Fruit fly (Drosophila melanogaster) whole organism, wandering third instar larva: ENCODE results near the gene Cubn.

Source experiments
- Abd-B ChIP-seq: fragments of >200 bp; optimal IDR thresholded peaks from 2 replicates; lab custom pipeline; 2017; ENCODE audit warnings: missing biosample characterization, missing genetic modification characterization
- CG32264 ChIP-seq: fragments of 200-800 bp; sonication (Bioruptor generic); optimal IDR thresholded peaks from 2 replicates; lab custom pipeline; 2016; ENCODE audit warnings: missing biosample characterization, missing genetic modification characterization
- CG9705 ChIP-seq: fragments of 200-800 bp; sonication (Bioruptor generic); optimal IDR thresholded peaks from 2 replicates; lab custom pipeline; 2018; ENCODE audit warnings: missing biosample characterization, mild to moderate bottlenecking, missing genetic modification characterization
- CrebA ChIP-seq: fragments of 200-800 bp; sonication (Bioruptor generic); optimal IDR thresholded peaks from 2 replicates; lab custom pipeline; 2016; ENCODE audit warnings: missing biosample characterization, mild to moderate bottlenecking, missing genetic modification characterization, borderline replicate concordance
- Dfd ChIP-seq: fragments of >200 bp; optimal IDR thresholded peaks from 2 replicates; lab custom pipeline; 2017; ENCODE audit warnings: missing biosample characterization, missing genetic modification characterization
- Dif ChIP-seq: fragments of 200-275, 200-300 bp; sonication (Bioruptor generic); optimal IDR thresholded peaks from 2 replicates; lab custom pipeline; 2018; ENCODE audit warnings: missing biosample characterization, missing genetic modification characterization; ENCODE audit not compliant: partially characterized antibody
- GATAd ChIP-seq: sonication (Bioruptor generic); optimal IDR thresholded peaks from 2 replicates; lab custom pipeline; 2016; ENCODE audit warnings: missing biosample characterization, missing genetic modification characterization
- HLH106 ChIP-seq: fragments of 200-800 bp; optimal IDR thresholded peaks from 3 replicates; lab custom pipeline; 2019; ENCODE audit warnings: missing biosample characterization, mild to moderate bottlenecking, missing genetic modification characterization, moderate library complexity
- Hnf4 ChIP-seq: fragments of 200-800 bp; sonication (Bioruptor generic); optimal IDR thresholded peaks from 2 replicates; lab custom pipeline; 2016; ENCODE audit warnings: missing biosample characterization, mild to moderate bottlenecking, missing genetic modification characterization
- Hr78 ChIP-seq: fragments of >200 bp; optimal IDR thresholded peaks from 2 replicates; lab custom pipeline; 2017; ENCODE audit warnings: missing biosample characterization, missing genetic modification characterization
- Hr83 ChIP-seq: fragments of 200-300 bp; sonication (Bioruptor generic); optimal IDR thresholded peaks from 2 replicates; lab custom pipeline; 2016; ENCODE audit warnings: missing biosample characterization, mild to moderate bottlenecking, missing genetic modification characterization, moderate library complexity; ENCODE audit not compliant: poor library complexity, severe bottlenecking
- Jra ChIP-seq: sonication (Bioruptor generic); optimal IDR thresholded peaks from 2 replicates; lab custom pipeline; 2016; ENCODE audit warnings: missing biosample characterization, missing genetic modification characterization
- Mio ChIP-seq: sonication (Bioruptor generic); optimal IDR thresholded peaks from 2 replicates; lab custom pipeline; 2016; ENCODE audit warnings: missing biosample characterization, missing genetic modification characterization
- Myc ChIP-seq: fragments of >200 bp; optimal IDR thresholded peaks from 2 replicates; lab custom pipeline; 2017
- N ChIP-seq: fragments of >200 bp; optimal IDR thresholded peaks from 2 replicates; lab custom pipeline; 2018; ENCODE audit warnings: missing biosample characterization, missing external identifiers, missing genetic modification characterization
- OdsH ChIP-seq: fragments of 200-800 bp; sonication (Bioruptor generic); optimal IDR thresholded peaks from 2 replicates; lab custom pipeline; 2016; ENCODE audit warnings: missing biosample characterization, mild to moderate bottlenecking, missing genetic modification characterization
- Rel ChIP-seq, 2 experiments: fragments of 200-800 bp; sonication (Bioruptor generic) in 1 of 2; optimal IDR thresholded peaks; 2 replicates in 1 of 2; 3 replicates in 1 of 2; lab custom pipeline; 2016 to 2019; ENCODE audit warnings: mild to moderate bottlenecking in 2 of 2, missing biosample characterization in 2 of 2, missing genetic modification characterization in 2 of 2, moderate library complexity in 1 of 2
- Sp1 ChIP-seq: fragments of 200-800 bp; sonication (Bioruptor generic); optimal IDR thresholded peaks from 3 replicates; lab custom pipeline; 2019; ENCODE audit warnings: missing biosample characterization, mild to moderate bottlenecking, missing genetic modification characterization, moderate library complexity
- Vsx2 ChIP-seq: fragments of 200-300, 225-300 bp; sonication (Bioruptor generic); optimal IDR thresholded peaks from 2 replicates; lab custom pipeline; 2018; ENCODE audit warnings: missing biosample characterization, missing genetic modification characterization; ENCODE audit not compliant: partially characterized antibody
- br ChIP-seq: fragments of 200-800 bp; sonication (Bioruptor generic); optimal IDR thresholded peaks from 2 replicates; lab custom pipeline; 2016; ENCODE audit warnings: missing biosample characterization, missing genetic modification characterization
- brk ChIP-seq: fragments of 200-800 bp; sonication (Bioruptor generic); optimal IDR thresholded peaks from 2 replicates; lab custom pipeline; 2016; ENCODE audit warnings: missing biosample characterization, mild to moderate bottlenecking, missing genetic modification characterization
- dl ChIP-seq, 2 experiments: fragments of 175-275, 200-275 bp in 1 of 2; fragments of 200-275 bp in 1 of 2; sonication (Bioruptor generic); optimal IDR thresholded peaks; lab custom pipeline; 2018; ENCODE audit warnings: mild to moderate bottlenecking in 2 of 2, missing biosample characterization in 2 of 2, missing genetic modification characterization in 2 of 2, moderate library complexity in 2 of 2; ENCODE audit not compliant: partially characterized antibody in 2 of 2, insufficient read depth in 1 of 2
- dmrt93B ChIP-seq: fragments of 200-800 bp; sonication (Bioruptor generic); optimal IDR thresholded peaks from 2 replicates; lab custom pipeline; 2018; ENCODE audit warnings: missing biosample characterization, mild to moderate bottlenecking, missing genetic modification characterization
- dsf ChIP-seq: sonication (Bioruptor generic); optimal IDR thresholded peaks from 2 replicates; lab custom pipeline; 2016; ENCODE audit warnings: missing biosample characterization, missing genetic modification characterization, borderline replicate concordance
- ey ChIP-seq: fragments of 200-800 bp; sonication (Bioruptor generic); optimal IDR thresholded peaks from 2 replicates; lab custom pipeline; 2016; ENCODE audit warnings: missing biosample characterization, missing genetic modification characterization
- foxo ChIP-seq, 2 experiments: fragments of 200-800 bp; sonication (Bioruptor generic); optimal IDR thresholded peaks; 2 replicates in 1 of 2; 3 replicates in 1 of 2; lab custom pipeline; 2016 to 2017; ENCODE audit warnings: missing biosample characterization in 2 of 2, missing genetic modification characterization in 2 of 2
- fru ChIP-seq: fragments of 200-800 bp; sonication (Bioruptor generic); optimal IDR thresholded peaks from 3 replicates; lab custom pipeline; 2016; ENCODE audit warnings: missing biosample characterization, mild to moderate bottlenecking, missing genetic modification characterization
- h ChIP-seq: fragments of 200-800 bp; sonication (Bioruptor generic); optimal IDR thresholded peaks from 3 replicates; lab custom pipeline; 2016; ENCODE audit warnings: missing biosample characterization, mild to moderate bottlenecking, missing genetic modification characterization
- jim ChIP-seq: fragments of 175-275, 200-325 bp; sonication (Bioruptor generic); optimal IDR thresholded peaks from 2 replicates; lab custom pipeline; 2016; ENCODE audit warnings: missing biosample characterization, mild to moderate bottlenecking, missing genetic modification characterization
- lola ChIP-seq: fragments of >200 bp; optimal IDR thresholded peaks from 2 replicates; lab custom pipeline; 2017; ENCODE audit warnings: missing biosample characterization, missing genetic modification characterization
- pan ChIP-seq: fragments of >200 bp; optimal IDR thresholded peaks from 2 replicates; lab custom pipeline; 2017
- psq ChIP-seq: fragments of 200-800 bp; sonication (Bioruptor generic); optimal IDR thresholded peaks from 3 replicates; lab custom pipeline; 2017; ENCODE audit warnings: missing biosample characterization, mild to moderate bottlenecking, missing genetic modification characterization, moderate library complexity
- rgr ChIP-seq: fragments of 200-800 bp; sonication (Bioruptor generic); optimal IDR thresholded peaks from 3 replicates; lab custom pipeline; 2016; ENCODE audit warnings: missing biosample characterization, mild to moderate bottlenecking, missing genetic modification characterization
- sage ChIP-seq: fragments of 200-800 bp; sonication (Bioruptor generic); optimal IDR thresholded peaks from 2 replicates; lab custom pipeline; 2016; ENCODE audit warnings: missing biosample characterization, mild to moderate bottlenecking, missing genetic modification characterization
- sv ChIP-seq: fragments of 200-800 bp; sonication (Bioruptor generic); optimal IDR thresholded peaks from 3 replicates; lab custom pipeline; 2016; ENCODE audit warnings: missing biosample characterization, missing genetic modification characterization
- tai ChIP-seq: sonication (Bioruptor generic); optimal IDR thresholded peaks from 2 replicates; lab custom pipeline; 2016; ENCODE audit warnings: missing biosample characterization, missing genetic modification characterization
- usp ChIP-seq: fragments of >200 bp; optimal IDR thresholded peaks from 2 replicates; lab custom pipeline; 2017; ENCODE audit warnings: missing biosample characterization, missing genetic modification characterization
- woc ChIP-seq: sonication (Bioruptor generic); optimal IDR thresholded peaks from 2 replicates; lab custom pipeline; 2016; ENCODE audit warnings: missing biosample characterization, mild to moderate bottlenecking, missing genetic modification characterization

Cubn gene

DNA sequence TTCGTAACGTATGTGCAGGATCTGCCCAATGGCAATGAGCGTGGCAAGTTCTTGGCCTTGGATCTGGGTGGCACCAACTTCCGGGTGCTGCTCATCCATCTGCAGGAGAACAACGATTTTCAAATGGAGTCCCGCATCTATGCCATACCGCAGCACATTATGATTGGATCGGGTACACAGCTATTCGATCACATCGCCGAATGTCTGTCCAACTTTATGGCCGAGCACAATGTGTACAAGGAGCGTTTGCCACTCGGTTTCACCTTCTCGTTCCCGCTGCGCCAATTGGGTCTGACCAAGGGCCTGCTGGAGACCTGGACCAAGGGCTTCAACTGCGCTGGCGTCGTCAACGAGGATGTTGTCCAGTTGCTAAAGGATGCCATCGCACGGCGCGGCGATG lies 15.5 kb upstream of the Cubn start:
- no peak for TF ChIP-seq psq (GFP tag; lab: Kevin White, UChicago)
- TF ChIP-seq usp (GFP tag; lab: Kevin White, UChicago), result no peak
- no peak for TF ChIP-seq Hr78
- TF ChIP-seq Sp1 (GFP tag; lab: Kevin White, UChicago), result no peak
- no peak for TF ChIP-seq Jra
- no peak for TF ChIP-seq tai (GFP tag; lab: Kevin White, UChicago)
- TF ChIP-seq br (GFP tag; lab: Kevin White, UChicago), result no peak
- TF ChIP-seq ey (GFP tag; lab: Kevin White, UChicago), result no peak
- no peak for TF ChIP-seq rgr (GFP tag; lab: Kevin White, UChicago)
- TF ChIP-seq dmrt93B (GFP tag; lab: Kevin White, UChicago), result no peak
- no peak for TF ChIP-seq GATAd (GFP tag; lab: Kevin White, UChicago)
- TF ChIP-seq pan, result no peak
- no peak for TF ChIP-seq Mio (GFP tag; lab: Kevin White, UChicago)
- no peak for TF ChIP-seq sage (GFP tag; lab: Kevin White, UChicago)
- TF ChIP-seq Hr83 (GFP tag; lab: Kevin White, UChicago), result no peak

DNA sequence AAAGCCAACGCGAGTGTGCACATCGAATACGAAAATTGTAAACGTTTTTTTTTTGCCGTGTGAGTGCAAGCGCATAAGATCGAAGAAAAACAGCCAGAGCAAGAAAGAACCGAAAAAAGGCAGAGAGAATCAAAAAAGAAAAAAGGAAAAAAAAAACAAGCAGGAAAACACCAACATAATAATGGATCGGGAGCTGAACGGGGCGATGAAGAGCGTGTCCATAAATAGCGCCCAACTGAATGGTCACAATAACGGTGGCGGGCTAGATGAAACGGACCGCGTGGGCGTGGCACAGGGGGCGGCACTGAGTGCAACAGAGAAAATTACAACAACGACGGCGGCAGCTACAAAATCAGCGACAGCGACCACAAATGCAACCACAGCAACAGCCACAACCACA lies 14.9 kb upstream of the Cubn start:
- no peak for TF ChIP-seq Sp1 (GFP tag; lab: Kevin White, UChicago)
- TF ChIP-seq lola (GFP tag; lab: Kevin White, UChicago), result no peak
- no peak for TF ChIP-seq HLH106 (tag; lab: Kevin White, UChicago)
- no peak for TF ChIP-seq ey (GFP tag; lab: Kevin White, UChicago)
- TF ChIP-seq Hr83 (GFP tag; lab: Kevin White, UChicago), result no peak
- TF ChIP-seq Hnf4 (GFP tag; lab: Kevin White, UChicago), result no peak
- TF ChIP-seq Jra, result no peak
- no peak for TF ChIP-seq dsf (GFP tag; lab: Kevin White, UChicago)
- no peak for TF ChIP-seq Mio (GFP tag; lab: Kevin White, UChicago)
- TF ChIP-seq jim (GFP tag; lab: Kevin White, UChicago), result no peak
- no peak for TF ChIP-seq Myc (lab: Kevin White, UChicago)
- TF ChIP-seq woc, result no peak
- no peak for TF ChIP-seq CrebA (GFP tag; lab: Kevin White, UChicago)
- TF ChIP-seq Dif (GFP tag; lab: Kevin White, UChicago), result no peak
- TF ChIP-seq tai (GFP tag; lab: Kevin White, UChicago), result no peak
- TF ChIP-seq Rel (GFP tag; optimal IDR thresholded peaks at IDR 0.05; lab: Kevin White, UChicago), result no peak
- TF ChIP-seq Rel (tag; optimal IDR thresholded peaks at IDR 0.05; lab: Kevin White, UChicago), result no peak
- TF ChIP-seq N, result no peak
- TF ChIP-seq Dfd (GFP tag; lab: Kevin White, UChicago), result no peak
- TF ChIP-seq brk (GFP tag; lab: Kevin White, UChicago), result no peak
- TF ChIP-seq CG9705 (GFP tag; lab: Kevin White, UChicago), result no peak
- TF ChIP-seq, all 38 proteins: peak for 0

DNA sequence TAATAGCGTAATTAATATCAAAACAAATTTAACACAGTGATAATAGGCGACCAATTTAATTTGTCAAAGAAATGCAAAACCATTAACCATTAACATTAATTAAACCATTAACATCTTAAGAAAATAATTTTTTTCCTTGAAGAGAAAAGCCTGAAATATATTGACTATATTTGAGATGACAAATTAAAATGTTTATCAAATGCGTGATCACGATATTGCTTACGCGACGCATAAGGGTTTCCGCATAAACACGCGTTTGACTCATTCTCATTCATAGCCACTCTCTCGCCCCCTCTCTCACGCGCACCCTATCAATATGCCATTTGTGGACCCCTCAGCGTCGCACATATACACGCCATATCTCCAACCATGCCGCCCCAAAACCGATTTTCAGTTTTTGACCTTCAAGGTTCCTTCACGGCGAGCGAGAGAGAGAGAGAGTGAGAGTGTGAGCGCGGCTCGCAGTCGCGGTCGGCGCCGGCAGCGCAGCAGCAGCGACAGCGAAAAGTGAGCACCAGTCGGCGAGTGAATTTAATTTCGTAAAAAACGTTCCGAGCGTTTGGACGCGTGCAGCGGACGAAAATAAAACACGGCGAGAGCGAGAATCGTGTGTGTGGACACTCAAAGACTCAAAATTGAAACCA lies 14.4 kb upstream of the Cubn start, which contains the start of gene Hex-A:
Hex-A (plus strand) TSS at position 317 of the 644 bp plus-strand sequence.
- TF ChIP-seq tai (GFP tag; lab: Kevin White, UChicago) (peak; percentile 85), rgr (GFP tag; lab: Kevin White, UChicago) (peak; percentile 96), foxo (GFP tag; optimal IDR thresholded peaks at IDR 0.05; lab: Kevin White, UChicago) (peak; percentile 76 to 97), sage (GFP tag; lab: Kevin White, UChicago) (peak; percentile 79), N (no peak), Jra (peak; percentile 96), Dfd (GFP tag; lab: Kevin White, UChicago) (peak; percentile 79), sv (GFP tag; lab: Kevin White, UChicago) (peak; percentile 92), CrebA (GFP tag; lab: Kevin White, UChicago) (peak; percentile 84), Sp1 (GFP tag; lab: Kevin White, UChicago) (peak; percentile 99), Mio (GFP tag; lab: Kevin White, UChicago) (peak; percentile 46), CG32264 (peak; percentile 81), Dif (GFP tag; lab: Kevin White, UChicago) (peak; percentile 89), dmrt93B (GFP tag; lab: Kevin White, UChicago) (peak; percentile 98), Vsx2 (GFP tag; lab: Kevin White, UChicago) (peak; percentile 55), usp (GFP tag; lab: Kevin White, UChicago) (no peak), dl (GFP tag; optimal IDR thresholded peaks at IDR 0.05; lab: Kevin White, UChicago; ENCODE audit: insufficient read depth in 1 of 2, partially characterized antibody in 2 of 2) (peak; percentile 87 to 88), Myc (lab: Kevin White, UChicago) (no peak), ey (GFP tag; lab: Kevin White, UChicago) (peak; percentile 96), jim (GFP tag; lab: Kevin White, UChicago) (no peak), CG9705 (GFP tag; lab: Kevin White, UChicago) (peak; percentile 98), Hr78 (no peak), Abd-B (GFP tag; lab: Kevin White, UChicago) (no peak), br (GFP tag; lab: Kevin White, UChicago) (peak; percentile 98), Hr83 (GFP tag; lab: Kevin White, UChicago) (peak; percentile 46), OdsH (GFP tag; lab: Kevin White, UChicago) (peak; percentile 98), GATAd (GFP tag; lab: Kevin White, UChicago) (peak; percentile 41), psq (GFP tag; lab: Kevin White, UChicago) (peak; percentile 88), Hnf4 (GFP tag; lab: Kevin White, UChicago) (peak; percentile 93), dsf (GFP tag; lab: Kevin White, UChicago) (peak; percentile 61), Rel (GFP tag; optimal IDR thresholded peaks at IDR 0.05; lab: Kevin White, UChicago) (peak; percentile 39), Rel (tag; optimal IDR thresholded peaks at IDR 0.05; lab: Kevin White, UChicago) (peak; percentile 90), brk (GFP tag; lab: Kevin White, UChicago) (peak; percentile 94), h (GFP tag; lab: Kevin White, UChicago) (peak; percentile 98), lola (GFP tag; lab: Kevin White, UChicago) (no peak), pan (no peak), woc (peak; percentile 93), fru (peak; percentile 98)
